Fruit fly (Drosophila melanogaster) ovary, adult (tissue): ENCODE results near the gene Odj.

ENCODE experiments used
- CG17801 ChIP-seq: fragments of 200-800 bp; optimal IDR thresholded peaks from 2 replicates; lab custom pipeline; 2019; ENCODE audit warnings: missing biosample characterization, mild to moderate bottlenecking, missing genetic modification characterization, moderate library complexity; ENCODE audit not compliant: partially characterized antibody

The Odj gene

DNA sequence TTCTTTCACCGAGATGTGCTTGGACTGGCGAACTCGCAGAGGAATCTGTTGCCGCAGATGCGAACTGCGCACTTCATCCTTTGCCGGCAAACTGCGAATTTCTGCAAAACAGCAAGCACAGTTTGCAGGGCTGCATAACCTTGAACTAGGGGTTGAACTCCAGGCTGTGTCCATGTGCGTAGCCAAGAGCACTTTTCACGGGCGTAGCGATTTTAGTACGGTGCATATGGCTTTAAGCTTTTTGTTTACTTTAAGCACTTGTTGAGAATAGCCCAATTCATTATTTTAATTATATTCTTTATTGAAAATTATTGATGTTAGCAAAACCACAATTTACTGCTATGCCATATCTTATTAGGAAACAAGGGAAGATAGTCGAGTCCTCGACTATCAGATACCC is 7.8 kb downstream of the Odj start, which contains the start of gene CG17803:
Gene CG17803 (minus strand): TSS at position 249 of the 400 bp plus-strand sequence.
- no peak for TF ChIP-seq CG17801 (GFP tag; lab: Kevin White, UChicago)

DNA sequence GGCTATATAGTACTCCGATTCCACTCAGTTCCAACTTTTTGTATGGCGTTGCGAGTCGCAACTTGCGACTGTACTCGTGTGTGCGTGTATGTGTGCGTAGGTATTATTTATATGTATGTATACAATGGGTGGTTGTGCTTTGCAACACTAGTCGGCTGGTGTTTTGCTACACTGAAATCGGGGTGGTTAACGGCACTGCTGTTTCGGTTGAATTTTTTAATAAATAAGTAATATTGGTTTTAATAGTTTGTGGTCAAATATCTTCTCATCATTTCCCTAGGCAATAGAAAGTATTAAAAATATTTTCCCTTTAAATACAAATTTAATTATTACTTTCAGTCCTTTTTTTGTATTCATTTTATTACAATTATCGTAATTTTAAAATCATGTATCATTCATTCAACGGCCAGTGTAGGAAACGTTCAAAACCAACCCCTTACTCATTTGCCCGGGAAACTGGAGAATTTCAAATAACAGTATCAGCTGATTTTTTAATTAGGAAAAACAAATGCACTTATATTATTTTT is 10.7 kb downstream of the Odj start, which contains the start of gene CG7379:
Gene CG7379 (minus strand): TSS at position 94 of the 527 bp plus-strand sequence.
- TF ChIP-seq CG17801 (GFP tag; lab: Kevin White, UChicago) = peak; percentile 64

DNA sequence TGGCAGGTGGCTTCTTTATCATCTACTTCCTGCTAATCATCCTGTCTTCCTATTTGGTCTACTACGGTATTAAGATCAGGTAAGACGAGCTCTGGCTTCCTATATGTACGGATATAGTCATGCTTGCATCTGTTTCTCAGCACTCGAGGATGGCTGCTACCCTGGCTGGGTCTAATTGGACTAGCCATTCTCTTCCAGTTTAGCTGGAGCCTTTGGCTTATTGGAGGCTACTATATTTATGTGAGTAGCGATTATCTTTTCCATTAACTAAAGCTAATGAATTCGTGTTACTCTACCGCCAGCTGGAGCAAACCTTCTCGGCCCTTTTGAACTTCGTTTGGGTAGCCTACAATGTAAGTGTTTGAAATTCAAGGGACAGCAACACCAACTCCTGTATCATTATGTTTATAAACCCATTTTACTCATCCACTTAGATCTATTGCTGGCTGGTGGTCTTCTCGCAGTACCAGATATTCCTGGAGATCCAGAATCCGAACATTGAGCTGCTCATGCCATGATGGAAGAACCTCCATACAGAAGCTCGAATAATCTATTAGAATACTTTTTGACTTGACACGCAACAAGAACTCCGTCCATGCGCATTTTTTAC is 13.4 kb downstream of the Odj start:
- no peak for TF ChIP-seq CG17801 (GFP tag; lab: Kevin White, UChicago)

DNA sequence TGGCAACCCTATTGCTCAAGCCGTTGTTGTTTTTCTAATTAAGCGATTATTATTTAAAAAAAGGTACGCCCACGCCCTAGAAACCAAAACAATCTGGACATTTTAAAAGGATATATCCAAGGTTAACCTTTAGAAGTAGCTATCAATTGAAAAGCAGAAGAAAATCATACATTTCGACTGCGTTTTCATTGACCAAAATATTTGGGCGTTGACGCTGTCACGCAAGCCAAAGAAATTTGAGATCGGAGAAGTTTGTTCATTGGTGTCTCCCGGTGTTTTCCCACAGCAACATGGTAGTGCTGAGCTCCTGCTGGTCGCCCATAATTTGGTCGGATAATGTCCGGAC is 14.0 kb downstream of the Odj start, which contains the start of gene pasi1:
Gene pasi1 (plus strand): TSS at position 1 of the 346 bp plus-strand sequence.
- no peak for TF ChIP-seq CG17801 (GFP tag; lab: Kevin White, UChicago)

DNA sequence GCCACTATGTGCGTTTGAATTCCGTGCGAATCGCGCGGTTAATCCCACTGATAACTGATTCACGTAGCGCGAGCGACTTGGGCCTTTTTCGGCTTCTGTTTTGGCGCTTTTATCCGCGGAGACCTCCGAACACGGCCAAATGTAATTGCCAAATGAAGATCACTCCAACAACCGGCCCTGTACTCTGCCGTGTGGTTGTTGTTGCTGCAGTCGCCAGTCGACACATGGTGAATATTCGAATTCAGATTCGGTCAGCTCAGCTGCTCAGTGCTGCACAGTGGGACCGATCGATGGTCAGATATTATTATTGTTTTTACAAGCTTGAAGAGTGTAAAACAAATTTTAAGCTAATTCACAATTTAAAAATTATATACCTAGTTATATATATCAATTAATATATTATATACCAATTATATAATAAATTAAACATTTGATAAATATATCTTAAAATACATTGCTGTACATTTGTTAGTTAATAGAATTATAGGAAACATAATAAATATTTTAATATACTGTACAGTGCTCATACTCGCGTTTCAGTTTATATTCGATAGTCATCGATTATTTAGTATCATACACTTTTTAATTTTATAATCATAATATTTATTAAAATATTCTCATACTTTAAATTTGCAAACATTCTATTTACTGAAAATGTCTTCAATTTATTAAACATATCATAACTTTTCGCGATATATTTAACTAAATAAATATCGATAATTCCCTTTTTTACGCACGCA is 14.5 kb downstream of the Odj start, which contains the start of gene CG43102:
Gene CG43102 (minus strand): TSS at position 156 of the 740 bp plus-strand sequence.
- peak; percentile 68 for TF ChIP-seq CG17801 (GFP tag; lab: Kevin White, UChicago)

DNA sequence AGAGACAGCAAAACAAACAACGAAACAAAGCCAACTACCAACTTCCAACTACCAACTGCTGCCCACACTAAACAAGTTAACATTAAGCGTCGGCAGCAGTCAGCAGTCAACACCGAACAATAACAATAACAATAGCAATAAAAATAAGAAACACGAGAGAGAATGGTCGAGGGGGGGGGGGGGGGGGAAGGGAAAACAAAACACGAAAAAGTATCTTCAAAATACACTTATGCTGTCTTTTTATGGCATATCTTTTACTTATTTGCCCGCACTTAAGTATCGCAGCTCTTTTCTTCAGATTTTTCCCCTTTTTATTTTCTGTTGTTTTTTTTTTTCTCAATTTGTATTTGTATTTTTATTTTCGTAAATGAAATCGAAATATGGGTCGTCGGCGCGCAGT is 15.7 kb downstream of the Odj start:
- TF ChIP-seq CG17801 (GFP tag; lab: Kevin White, UChicago) = peak; percentile 58

DNA sequence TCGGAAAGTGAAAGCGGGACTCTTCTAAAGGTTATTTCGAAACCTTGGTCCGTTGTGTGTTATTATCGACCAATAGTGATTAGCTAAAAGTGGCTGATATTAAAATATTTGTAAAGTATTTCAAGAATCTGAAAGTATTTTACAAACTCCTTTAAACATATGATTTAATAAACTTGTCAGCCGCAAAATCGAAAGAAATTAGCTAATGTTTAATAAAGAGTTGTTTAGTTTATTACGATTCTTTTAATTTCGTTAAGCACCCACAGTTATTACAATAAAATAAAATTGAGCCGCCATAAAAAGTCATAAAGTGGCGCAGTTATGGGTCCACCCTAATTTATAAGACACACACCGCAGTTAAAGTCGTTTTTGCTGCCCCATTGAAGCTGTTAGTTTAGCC is 19.1 kb downstream of the Odj start:
- no peak for TF ChIP-seq CG17801 (GFP tag; lab: Kevin White, UChicago)

DNA sequence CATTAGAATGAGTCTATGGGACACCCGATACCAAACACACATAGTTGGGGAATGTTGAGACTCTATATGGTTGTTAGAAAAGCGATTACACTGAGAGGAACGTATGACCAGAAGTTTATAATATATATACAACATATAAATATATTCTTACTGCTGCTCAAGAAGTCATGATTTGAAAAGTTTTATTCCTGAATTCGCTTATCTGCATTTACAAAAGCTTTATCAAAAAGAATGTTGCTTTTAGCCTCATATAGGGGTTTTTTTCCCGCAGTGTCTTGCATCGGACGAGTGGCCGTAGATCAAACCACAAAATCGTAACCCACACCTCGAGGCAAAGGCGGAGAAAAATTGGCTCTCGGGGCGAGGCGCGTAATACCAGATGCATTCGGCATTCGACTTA is 21.2 kb downstream of the Odj start:
- no peak for TF ChIP-seq CG17801 (GFP tag; lab: Kevin White, UChicago)

DNA sequence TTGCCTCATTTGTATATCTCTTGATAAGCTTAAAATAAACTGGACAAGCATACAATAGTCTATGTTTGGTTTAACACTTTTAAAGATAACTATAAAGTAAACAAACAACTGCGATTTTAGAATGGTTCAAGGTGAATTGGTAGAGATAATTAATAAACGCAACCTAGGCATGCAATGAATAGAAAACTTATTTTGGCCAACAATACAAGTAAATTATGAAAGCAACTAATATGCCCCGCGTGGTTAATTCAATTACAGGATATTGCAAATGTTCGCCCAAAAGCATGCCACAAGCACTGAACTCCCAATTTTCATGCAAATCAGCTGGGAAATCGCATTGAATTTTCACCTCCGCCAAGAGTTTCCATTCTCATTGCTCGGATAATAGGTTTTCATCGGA is 24.8 kb downstream of the Odj start:
- TF ChIP-seq CG17801 (GFP tag; lab: Kevin White, UChicago) = no peak

DNA sequence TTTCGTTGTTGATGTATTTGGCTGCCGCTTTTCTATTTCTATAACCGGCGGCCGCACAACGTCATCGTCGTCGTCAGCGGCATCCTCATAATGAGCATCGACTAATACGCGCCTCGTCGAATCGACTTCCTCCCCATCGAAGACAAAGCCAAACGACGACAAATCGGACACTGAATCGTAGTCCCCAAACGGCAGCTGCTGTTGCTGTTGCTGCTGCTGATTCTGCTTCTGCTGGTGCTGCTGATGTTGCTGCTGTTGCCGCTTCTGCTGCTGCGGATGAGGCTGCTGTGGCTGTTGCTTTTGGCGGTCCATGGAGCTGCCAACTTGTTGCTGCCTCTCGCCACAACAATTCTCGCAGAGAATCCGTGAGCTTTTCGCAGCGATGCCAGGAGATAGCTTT is 25.9 kb downstream of the Odj start:
- no peak for TF ChIP-seq CG17801 (GFP tag; lab: Kevin White, UChicago)

DNA sequence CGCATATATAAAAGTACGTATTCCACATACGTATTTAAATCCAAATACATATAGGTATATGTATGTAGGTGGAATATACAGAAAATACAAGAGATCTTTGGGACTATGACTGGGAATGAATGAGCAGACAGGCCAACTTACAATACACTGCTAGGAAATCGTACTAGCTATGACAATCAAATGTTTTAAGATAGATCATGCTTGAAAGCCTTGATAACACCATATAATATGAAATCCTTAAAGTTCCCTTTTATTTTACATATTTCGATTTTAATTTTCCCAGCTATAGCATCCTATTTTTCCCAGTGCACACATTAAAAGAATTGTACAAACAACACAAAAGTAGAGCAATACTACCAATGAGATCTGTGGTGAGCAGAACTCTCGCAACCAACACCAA is 27.7 kb downstream of the Odj start:
- TF ChIP-seq CG17801 (GFP tag; lab: Kevin White, UChicago) = peak; percentile 41

DNA sequence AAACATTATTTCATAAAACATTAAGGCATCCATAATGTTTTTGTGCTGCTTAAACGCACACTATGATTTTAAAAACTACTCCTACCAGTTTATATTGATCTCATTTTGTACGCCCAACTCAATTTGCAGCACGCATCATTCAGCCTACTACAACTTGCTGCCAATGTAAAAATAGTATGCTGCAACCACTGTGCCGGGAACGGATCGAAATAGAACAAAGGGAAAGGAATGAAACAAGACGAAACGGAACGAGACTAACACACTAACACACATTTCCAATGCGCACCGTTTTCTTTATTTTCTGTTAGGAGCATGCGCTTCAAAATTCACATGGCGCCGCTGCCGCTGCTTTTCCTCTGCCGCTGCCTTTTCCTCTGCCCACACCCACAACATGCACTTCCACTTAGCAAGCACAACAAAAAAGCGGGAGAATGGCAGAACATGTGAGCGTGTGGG is 32.0 kb downstream of the Odj start:
- TF ChIP-seq CG17801 (GFP tag; lab: Kevin White, UChicago) = no peak

DNA sequence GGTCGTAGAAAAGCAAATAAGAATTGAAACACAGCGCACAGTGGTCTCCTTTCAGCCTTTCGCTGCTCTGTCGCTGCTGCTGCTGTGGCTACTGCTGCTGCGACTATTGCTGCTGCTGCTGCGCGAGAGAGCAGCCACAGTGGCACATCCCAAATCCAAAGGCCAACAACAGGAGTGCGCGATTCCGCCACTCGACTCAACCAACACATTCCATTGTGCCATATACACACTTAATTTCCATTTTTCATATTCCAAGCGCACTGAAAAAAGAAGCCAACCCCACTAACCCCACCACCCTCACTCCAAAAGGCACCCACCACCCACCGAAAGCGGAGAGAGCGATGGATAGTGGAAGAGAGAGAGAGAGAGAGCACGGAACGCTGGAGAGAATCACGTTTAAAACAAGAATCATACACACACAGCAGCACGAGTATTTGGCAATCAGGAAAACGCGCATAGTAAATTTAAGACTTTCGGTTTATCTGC is 32.9 kb downstream of the Odj start:
- no peak for TF ChIP-seq CG17801 (GFP tag; lab: Kevin White, UChicago)

DNA sequence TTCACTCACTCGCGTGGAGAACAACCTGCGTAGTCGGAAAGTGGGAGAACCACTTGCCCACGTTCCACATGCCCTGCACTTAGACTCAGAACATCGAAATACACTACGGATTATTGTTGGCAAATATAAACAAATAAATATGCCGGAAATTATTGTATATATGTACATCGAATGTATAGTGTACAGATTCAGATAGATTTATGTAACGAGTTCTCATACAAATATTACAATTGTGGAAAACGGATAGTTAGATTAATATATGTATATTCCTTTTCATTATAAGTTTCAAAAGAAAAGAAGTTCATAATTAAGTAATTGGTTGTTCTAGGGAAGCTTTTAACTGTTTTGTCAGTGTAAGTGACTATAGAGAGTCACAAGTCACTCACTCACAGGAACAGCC is 34.5 kb downstream of the Odj start:
- no peak for TF ChIP-seq CG17801 (GFP tag; lab: Kevin White, UChicago)

DNA sequence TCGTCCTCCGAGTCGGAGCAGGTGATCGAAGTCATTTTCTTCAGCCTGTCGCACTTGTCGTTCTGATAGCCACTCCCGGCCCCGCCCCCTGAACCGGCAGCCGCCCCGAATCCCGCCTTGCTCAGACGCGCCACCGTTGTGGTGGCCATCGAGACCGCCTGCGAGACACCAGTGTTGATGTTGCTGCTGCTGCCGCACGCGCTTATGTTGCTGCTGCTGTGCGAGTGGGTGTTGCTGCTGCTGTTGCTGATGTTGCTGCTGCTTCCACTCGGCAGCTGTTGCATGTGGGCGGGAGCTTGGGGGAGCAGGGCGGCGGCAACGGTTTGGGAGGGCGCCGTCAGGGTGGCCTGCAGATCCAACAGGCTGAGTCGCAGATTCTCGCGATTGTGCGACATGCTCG is 35.1 kb downstream of the Odj start:
- no peak for TF ChIP-seq CG17801 (GFP tag; lab: Kevin White, UChicago)
